Fruit fly (Drosophila melanogaster): Measurements from ENCODE around the gene CG7694.

CG7694 gene

DNA sequence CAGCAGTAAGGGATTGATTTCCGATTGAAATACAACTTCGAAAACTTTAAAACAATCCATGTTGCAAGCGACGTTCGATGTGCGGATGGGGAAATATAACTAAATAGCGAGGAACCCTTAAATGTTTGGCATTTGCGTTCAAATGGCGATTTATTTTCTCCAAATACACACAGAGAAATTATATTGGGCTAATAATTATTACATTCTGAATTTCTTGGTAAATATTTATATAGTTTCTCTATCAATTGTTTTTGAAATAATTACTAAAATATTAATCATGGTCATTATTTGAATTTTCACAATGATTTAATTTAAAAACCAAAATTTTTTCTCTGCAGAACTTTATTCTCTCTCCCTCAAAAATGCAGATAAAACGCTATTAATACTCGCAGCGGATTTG lies 7.8 kb upstream of the CG7694 start, which contains the start of the genes CG43210 and hemo:
Gene CG43210 (minus strand): TSS at position 101 of the 400 bp plus-strand sequence.
Gene hemo (minus strand): TSS at position 101 of the 400 bp plus-strand sequence.
- TF ChIP-seq dmrt93B (GFP tag; optimal IDR thresholded peaks at IDR 0.05) (no peak), fru (GFP tag; optimal IDR thresholded peaks at IDR 0.05) (no peak), Dfd (GFP tag; optimal IDR thresholded peaks at IDR 0.05) (no peak), HLH106 (tag; optimal IDR thresholded peaks at IDR 0.05) (peak; percentile 30), tai (GFP tag; optimal IDR thresholded peaks at IDR 0.05) (no peak)

dm6 chr3R:18572240-18572803 lies 569 bp upstream of the CG7694 start:
- no peak for TF ChIP-seq Abd-B (GFP tag; optimal IDR thresholded peaks at IDR 0.05)
- TF ChIP-seq dmrt93B (GFP tag; optimal IDR thresholded peaks at IDR 0.05): no peak

- TF ChIP-seq jim (GFP tag; optimal IDR thresholded peaks at IDR 0.05) (peak; percentile 5), pan (optimal IDR thresholded peaks at IDR 0.05) (no peak), sage (GFP tag; optimal IDR thresholded peaks at IDR 0.05) (peak; percentile 81), Sp1 (GFP tag; optimal IDR thresholded peaks at IDR 0.05) (peak; percentile 92), woc (GFP tag; optimal IDR thresholded peaks at IDR 0.05) (peak; percentile 87), usp (GFP tag; optimal IDR thresholded peaks at IDR 0.05) (no peak), fru (GFP tag; optimal IDR thresholded peaks at IDR 0.05) (peak; percentile 95), CG32264 (GFP tag; optimal IDR thresholded peaks at IDR 0.05) (peak; percentile 83), dsf (GFP tag; optimal IDR thresholded peaks at IDR 0.05; ENCODE audit: borderline replicate concordance) (peak; percentile 46), Dfd (GFP tag; optimal IDR thresholded peaks at IDR 0.05) (peak; percentile 36), OdsH (GFP tag; optimal IDR thresholded peaks at IDR 0.05) (peak; percentile 97), GATAd (GFP tag; optimal IDR thresholded peaks at IDR 0.05) (peak; percentile 49), Abd-B (GFP tag; optimal IDR thresholded peaks at IDR 0.05) (no peak), psq (GFP tag; optimal IDR thresholded peaks at IDR 0.05) (peak; percentile 91), Hr78 (GFP tag; optimal IDR thresholded peaks at IDR 0.05) (no peak), Mio (GFP tag; optimal IDR thresholded peaks at IDR 0.05) (peak; percentile 65), Hr83 (GFP tag; optimal IDR thresholded peaks at IDR 0.05; ENCODE audit: poor library complexity, severe bottlenecking) (peak; percentile 25), rgr (GFP tag; optimal IDR thresholded peaks at IDR 0.05) (peak; percentile 95), Jra (GFP tag; optimal IDR thresholded peaks at IDR 0.05) (peak; percentile 94), lola (GFP tag; optimal IDR thresholded peaks at IDR 0.05) (no peak), Vsx2 (GFP tag; optimal IDR thresholded peaks at IDR 0.05; ENCODE audit: partially characterized antibody) (peak; percentile 7), N (GFP tag; optimal IDR thresholded peaks at IDR 0.05) (no peak), CG9705 (GFP tag; optimal IDR thresholded peaks at IDR 0.05) (peak; percentile 51), Myc (optimal IDR thresholded peaks at IDR 0.05) (no peak), ey (GFP tag; optimal IDR thresholded peaks at IDR 0.05) (peak; percentile 96), br (GFP tag; optimal IDR thresholded peaks at IDR 0.05) (peak; percentile 95), CrebA (GFP tag; optimal IDR thresholded peaks at IDR 0.05; ENCODE audit: borderline replicate concordance) (peak; percentile 69), Dif (GFP tag; optimal IDR thresholded peaks at IDR 0.05; ENCODE audit: partially characterized antibody) (peak; percentile 73), Hnf4 (GFP tag; optimal IDR thresholded peaks at IDR 0.05) (peak; percentile 92), h (GFP tag; optimal IDR thresholded peaks at IDR 0.05) (peak; percentile 94), tai (GFP tag; optimal IDR thresholded peaks at IDR 0.05) (peak; percentile 87), HLH106 (tag; optimal IDR thresholded peaks at IDR 0.05) (peak; percentile 93), dmrt93B (GFP tag; optimal IDR thresholded peaks at IDR 0.05) (peak; percentile 91), Rel (GFP tag; optimal IDR thresholded peaks at IDR 0.05) (peak; percentile 44), Rel (tag; optimal IDR thresholded peaks at IDR 0.05) (peak; percentile 50), sv (GFP tag; optimal IDR thresholded peaks at IDR 0.05) (peak; percentile 92), foxo (GFP tag; optimal IDR thresholded peaks at IDR 0.05) (peak; percentile 49 to 95), brk (GFP tag; optimal IDR thresholded peaks at IDR 0.05) (peak; percentile 82), dl (GFP tag; optimal IDR thresholded peaks at IDR 0.05; ENCODE audit: insufficient read depth in 1 of 2, partially characterized antibody in 2 of 2) (peak; percentile 74 to 77)
Observed at dm6 chr3R:18573699-18574259, 888 bp downstream of the CG7694 start.

Data from whole organism, wandering third instar larva.